Fruit fly (Drosophila melanogaster) whole organism: ENCODE measurements around the gene Cpr78Cb.

ENCODE experiments used
- EcR ChIP-seq, 2 experiments: fragments of >200 bp; optimal IDR thresholded peaks; 2 replicates each; lab custom pipeline; 2017; ENCODE audit warnings: missing biosample characterization in 2 of 2, missing genetic modification characterization in 2 of 2, missing genetic modification reagents in 2 of 2
- pan ChIP-seq: fragments of >200 bp; optimal IDR thresholded peaks from 2 replicates; lab custom pipeline; 2017
- usp ChIP-seq: fragments of >200 bp; optimal IDR thresholded peaks from 2 replicates; lab custom pipeline; 2017; ENCODE audit warnings: missing biosample characterization, missing genetic modification characterization, mixed read lengths

DNA sequence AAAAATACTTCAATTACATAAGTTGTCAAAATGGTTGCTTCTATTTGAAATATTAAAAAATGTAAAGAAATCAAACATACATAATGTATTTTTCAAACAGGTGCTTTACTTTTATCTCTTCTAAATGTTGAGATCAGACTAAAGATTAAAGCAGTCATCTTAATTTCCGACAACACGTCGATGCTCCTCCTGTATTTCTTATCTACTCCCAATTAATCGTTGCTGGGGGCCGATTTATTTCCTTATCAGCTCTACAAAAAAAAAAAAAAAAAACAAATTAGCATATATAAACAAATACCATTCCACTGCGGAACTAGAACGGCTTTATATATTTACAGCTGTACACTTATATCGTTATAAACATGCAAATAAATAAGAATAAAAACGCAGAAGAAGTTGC lies 12.6 kb upstream of the Cpr78Cb start:
- no peak for TF ChIP-seq pan
- no peak for TF ChIP-seq EcR (GFP tag; optimal IDR thresholded peaks at IDR 0.05; lab: Kevin White, UChicago)
- no peak for TF ChIP-seq usp (GFP tag; lab: Kevin White, UChicago)
